Fruit fly (Drosophila melanogaster) whole organism, adult: ENCODE data around the gene Or13a.

Experiments
- CG11617 ChIP-seq: fragments of 200-800 bp; sonication (Bioruptor generic); optimal IDR thresholded peaks from 2 replicates; lab custom pipeline; 2017; ENCODE audit warnings: mild to moderate bottlenecking, missing biosample characterization, missing genetic modification reagents, missing genetic modification characterization
- CG14711 ChIP-seq: fragments of 200-800 bp; sonication (Bioruptor generic); optimal IDR thresholded peaks from 2 replicates; lab custom pipeline; 2018; ENCODE audit warnings: missing biosample characterization, mild to moderate bottlenecking, missing genetic modification characterization, moderate library complexity
- CG1620 ChIP-seq: fragments of 200-800 bp; sonication (Bioruptor generic); optimal IDR thresholded peaks from 2 replicates; lab custom pipeline; 2016; ENCODE audit warnings: missing biosample characterization, missing genetic modification characterization
- CG33017 ChIP-seq: fragments of 200-800 bp; sonication (Bioruptor generic); optimal IDR thresholded peaks from 2 replicates; lab custom pipeline; 2018; ENCODE audit warnings: missing biosample characterization, mild to moderate bottlenecking, missing genetic modification characterization, moderate library complexity
- CG5204 ChIP-seq: fragments of 200-800 bp; sonication (Bioruptor generic); optimal IDR thresholded peaks from 2 replicates; lab custom pipeline; 2016; ENCODE audit warnings: missing biosample characterization, missing genetic modification characterization
- Hr96 ChIP-seq: fragments of 200-800 bp; sonication (Bioruptor generic); optimal IDR thresholded peaks from 2 replicates; lab custom pipeline; 2016; ENCODE audit warnings: missing biosample characterization, missing genetic modification characterization
- bab1 ChIP-seq: fragments of 200-800 bp; sonication (Bioruptor generic); optimal IDR thresholded peaks from 3 replicates; lab custom pipeline; 2019; ENCODE audit warnings: missing biosample characterization, mild to moderate bottlenecking, missing genetic modification characterization, moderate library complexity
- ovo ChIP-seq: fragments of 200-800 bp; sonication (Bioruptor generic); optimal IDR thresholded peaks from 2 replicates; lab custom pipeline; 2016; ENCODE audit warnings: missing biosample characterization, missing genetic modification characterization
- pad ChIP-seq: fragments of 200-800 bp; sonication (Bioruptor generic); optimal IDR thresholded peaks from 3 replicates; lab custom pipeline; 2017; ENCODE audit warnings: missing biosample characterization, missing genetic modification characterization, mild to moderate bottlenecking, moderate library complexity, missing genetic modification reagents
- toe ChIP-seq: fragments of 200-800 bp; sonication (Bioruptor generic); optimal IDR thresholded peaks from 2 replicates; lab custom pipeline; 2016; ENCODE audit warnings: missing biosample characterization, missing genetic modification characterization

DNA sequence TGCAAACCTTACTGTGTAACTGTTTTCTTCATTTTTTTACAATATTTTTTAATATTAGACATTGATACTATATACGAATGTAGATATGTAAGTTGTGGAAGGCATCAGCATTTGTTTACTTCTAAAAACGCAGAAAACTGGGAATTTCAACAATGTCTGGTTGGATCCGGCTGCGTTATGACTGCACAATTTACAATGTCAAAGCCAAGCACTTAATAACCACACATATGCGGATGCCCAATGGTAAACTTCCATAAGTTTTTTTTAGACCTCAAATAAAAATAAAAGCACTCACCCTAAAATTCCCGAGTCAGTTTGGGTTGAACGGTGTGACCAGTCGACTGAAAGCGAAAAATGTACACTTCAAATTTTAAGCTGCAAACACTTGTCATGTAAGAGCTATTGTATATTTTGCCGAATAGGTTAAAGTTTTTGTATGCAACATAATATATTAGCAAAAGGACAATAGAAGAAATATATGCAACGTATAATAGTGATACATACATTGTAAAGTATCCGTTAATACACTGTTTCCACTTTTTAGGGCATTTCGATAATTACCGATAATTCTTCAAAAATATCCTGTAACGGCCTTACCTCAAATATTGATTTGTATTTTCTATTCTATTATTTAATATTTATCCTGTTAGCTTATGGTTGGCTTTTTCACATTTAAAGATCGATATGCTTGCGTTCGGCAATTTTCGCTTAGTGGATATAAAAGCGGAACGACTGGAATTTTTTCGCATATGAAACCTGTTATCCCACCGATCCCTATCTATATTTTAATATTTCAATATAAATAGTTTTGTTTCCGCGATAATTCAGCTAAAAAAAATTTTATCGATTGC, 33.9 kb upstream of the Or13a start, which contains the start of gene Stim:
- TF ChIP-seq Hr96 (GFP tag; lab: Kevin White, UChicago) (no peak), CG11617 (GFP tag; lab: Kevin White, UChicago) (no peak), ovo (no peak), CG14711 (no peak), bab1 (GFP tag; lab: Kevin White, UChicago) (peak; percentile 56), toe (GFP tag; lab: Kevin White, UChicago) (no peak), CG33017 (tag; lab: Kevin White, UChicago) (no peak), CG1620 (GFP tag; lab: Kevin White, UChicago) (no peak), CG5204 (GFP tag; lab: Kevin White, UChicago) (no peak), pad (no peak)
